Worm (Caenorhabditis elegans): ENCODE measurements around the gene M04D8.5.
"Not testable (repeated sequence)": the region's sequence is repeated elsewhere in the genome, so short reads cannot be mapped to it uniquely, and the experiment has no call there.

DNA sequence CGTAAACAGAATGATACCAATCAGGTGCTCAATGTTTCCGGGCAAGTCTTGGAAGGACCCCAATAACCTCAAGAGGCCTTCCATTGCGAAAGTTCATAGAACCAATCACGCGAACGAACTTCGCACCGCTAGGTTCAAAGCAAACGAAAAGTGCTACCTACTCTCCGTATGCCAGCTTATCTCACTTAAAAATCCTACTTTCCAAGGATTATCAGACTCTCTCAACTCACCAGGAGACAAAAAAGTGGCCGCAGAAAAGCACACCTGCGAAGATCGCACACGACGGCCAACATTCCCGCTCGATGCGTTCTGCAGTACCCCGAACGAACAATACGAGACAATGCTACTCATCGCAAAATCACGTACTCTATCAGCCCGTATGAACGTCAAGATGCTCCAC, 20.2 kb upstream of the M04D8.5 start, which contains the start of gene T16G12.12:
- not testable (repeated sequence) for TF ChIP-seq zag-1, dmd-4, nhr-12, ceh-82, unc-39, nhr-25, elt-1, F13H6.1, nhr-11, gmeb-1, skn-1, aly-2, egl-27, alr-1 (tag; optimal IDR thresholded peaks at IDR 0.05)

All from whole organism, L2 larva.